Fruit fly (Drosophila melanogaster) whole organism, prepupa: ENCODE data around the gene rasp.

ENCODE experiments used
- CG16779 ChIP-seq: fragments of 200-800 bp; sonication (Bioruptor generic); optimal IDR thresholded peaks from 3 replicates; lab custom pipeline; 2017; ENCODE audit warnings: missing biosample characterization, mild to moderate bottlenecking, missing genetic modification characterization
- CG31627 ChIP-seq: fragments of 200-800 bp; sonication (Bioruptor generic); optimal IDR thresholded peaks from 3 replicates; lab custom pipeline; 2016; ENCODE audit warnings: missing biosample characterization, missing genetic modification characterization
- CG8119 ChIP-seq: fragments of 200-800 bp; sonication (Bioruptor generic); IDR thresholded peaks from 3 replicates; pipeline ENCODE4 v1.3.6; 2022; ENCODE audit warnings: missing biosample characterization, missing genetic modification characterization
- Sox15 ChIP-seq: fragments of 200-800 bp; sonication (Bioruptor generic); optimal IDR thresholded peaks from 3 replicates; lab custom pipeline; 2016; ENCODE audit warnings: missing biosample characterization, missing genetic modification characterization
- fkh ChIP-seq: fragments of 200-800 bp; sonication (Bioruptor generic); optimal IDR thresholded peaks from 3 replicates; lab custom pipeline; 2017; ENCODE audit warnings: missing biosample characterization, mild to moderate bottlenecking, missing genetic modification characterization, moderate library complexity
- spab ChIP-seq: fragments of 200-800 bp; sonication (Bioruptor generic); optimal IDR thresholded peaks from 2 replicates; lab custom pipeline; 2017; ENCODE audit warnings: missing biosample characterization, mild to moderate bottlenecking, missing genetic modification characterization, missing genetic modification reagents
- ss ChIP-seq, 2 experiments: fragments of 200-800 bp; sonication (Bioruptor generic); optimal IDR thresholded peaks; 2 replicates in 1 of 2; 3 replicates in 1 of 2; lab custom pipeline; 2017 to 2018; ENCODE audit warnings: mild to moderate bottlenecking in 2 of 2, missing biosample characterization in 2 of 2, missing genetic modification characterization in 2 of 2, moderate library complexity in 1 of 2
- svp ChIP-seq: fragments of 200-800 bp; sonication (Bioruptor generic); peaks from one replicate; lab custom pipeline; 2016; ENCODE audit warnings: missing biosample characterization, missing genetic modification characterization

dm6 chr3L:3165399-3165798 lies 3.4 kb downstream of the rasp start:
- no peak for TF ChIP-seq svp
- no peak for TF ChIP-seq CG31627 (GFP tag; lab: Kevin White, UChicago)
- TF ChIP-seq fkh (GFP tag; lab: Kevin White, UChicago) = no peak
- TF ChIP-seq CG16779 (tag; lab: Kevin White, UChicago) = no peak
- TF ChIP-seq ss (GFP tag; optimal IDR thresholded peaks at IDR 0.05; lab: Kevin White, UChicago) = no peak
- no peak for TF ChIP-seq CG8119 (GFP tag; lab: Robert Waterston, UW)
- no peak for TF ChIP-seq Sox15 (GFP tag; lab: Kevin White, UChicago)
- no peak for TF ChIP-seq spab (GFP tag; lab: Kevin White, UChicago)
